Fruit fly (Drosophila melanogaster) whole organism, larva: Measurements from ENCODE around the gene CG34247.

Source experiments
- noc ChIP-seq: fragments of 200-800 bp; sonication (Bioruptor generic); optimal IDR thresholded peaks from 3 replicates; lab custom pipeline; 2019; ENCODE audit warnings: missing biosample characterization, mild to moderate bottlenecking, missing genetic modification characterization, moderate library complexity

Gene CG34247

dm6 chr3L:16252255-16252654, 9.2 kb downstream of the CG34247 start, which contains the start of gene CG13055:
TSS of gene CG13055 (minus strand) at chr3L:16252355.
- no peak for TF ChIP-seq noc

dm6 chr3L:16241296-16241695, 20.1 kb downstream of the CG34247 start:
- no peak for TF ChIP-seq noc

- peak; percentile 10 for TF ChIP-seq noc
Observed at dm6 chr3L:16233850-16234494, 27.4 kb downstream of the CG34247 start.

- TF ChIP-seq noc = no peak
Observed at dm6 chr3L:16232924-16233323, 28.5 kb downstream of the CG34247 start, which contains the start of gene Hsc20. TSS of gene Hsc20 (plus strand) at chr3L:16233127.

- TF ChIP-seq noc = no peak
Observed at dm6 chr3L:16231857-16232256, 29.5 kb downstream of the CG34247 start, which contains the start of the genes PDCD-5 and MED10. TSS of gene PDCD-5 (minus strand) at chr3L:16232038. TSS of gene MED10 (plus strand) at chr3L:16232084.

- TF ChIP-seq noc = no peak
Observed at dm6 chr3L:16228659-16229205, 32.7 kb downstream of the CG34247 start, which contains the start of gene Tmx3. TSS of gene Tmx3 (plus strand) at chr3L:16229100.

- no peak for TF ChIP-seq noc
Observed at dm6 chr3L:16225175-16225574, 36.2 kb downstream of the CG34247 start.

- TF ChIP-seq noc = no peak
Observed at dm6 chr3L:16221800-16222199, 39.6 kb downstream of the CG34247 start.

- no peak for TF ChIP-seq noc
Observed at dm6 chr3L:16221278-16221677, 40.1 kb downstream of the CG34247 start.

dm6 chr3L:16217935-16218334, 43.5 kb downstream of the CG34247 start:
- TF ChIP-seq noc = no peak

- TF ChIP-seq noc = no peak
Observed at dm6 chr3L:16217203-16217602, 44.2 kb downstream of the CG34247 start, which contains the start of gene CG13073. TSS of gene CG13073 (minus strand) at chr3L:16217303.

dm6 chr3L:16215816-16216215, 45.6 kb downstream of the CG34247 start:
- TF ChIP-seq noc = no peak

- no peak for TF ChIP-seq noc
Observed at dm6 chr3L:16215411-16215810, 46.0 kb downstream of the CG34247 start.

- TF ChIP-seq noc = no peak
Observed at dm6 chr3L:16214533-16215207, 46.7 kb downstream of the CG34247 start.

dm6 chr3L:16213201-16213600, 48.2 kb downstream of the CG34247 start:
- TF ChIP-seq noc = no peak

dm6 chr3L:16211936-16212287, 49.5 kb downstream of the CG34247 start:
- TF ChIP-seq noc = no peak
